Fruit fly (Drosophila melanogaster) whole organism, wandering third instar larva: Measurements from ENCODE around the gene Nedd4.

Experiments
- Abd-B ChIP-seq: fragments of >200 bp; optimal IDR thresholded peaks from 2 replicates; lab custom pipeline; 2017; ENCODE audit warnings: missing biosample characterization, missing genetic modification characterization
- CG32264 ChIP-seq: fragments of 200-800 bp; sonication (Bioruptor generic); optimal IDR thresholded peaks from 2 replicates; lab custom pipeline; 2016; ENCODE audit warnings: missing biosample characterization, missing genetic modification characterization
- CG9705 ChIP-seq: fragments of 200-800 bp; sonication (Bioruptor generic); optimal IDR thresholded peaks from 2 replicates; lab custom pipeline; 2018; ENCODE audit warnings: missing biosample characterization, mild to moderate bottlenecking, missing genetic modification characterization
- CrebA ChIP-seq: fragments of 200-800 bp; sonication (Bioruptor generic); optimal IDR thresholded peaks from 2 replicates; lab custom pipeline; 2016; ENCODE audit warnings: missing biosample characterization, mild to moderate bottlenecking, missing genetic modification characterization, borderline replicate concordance
- Dfd ChIP-seq: fragments of >200 bp; optimal IDR thresholded peaks from 2 replicates; lab custom pipeline; 2017; ENCODE audit warnings: missing biosample characterization, missing genetic modification characterization
- Dif ChIP-seq: fragments of 200-275, 200-300 bp; sonication (Bioruptor generic); optimal IDR thresholded peaks from 2 replicates; lab custom pipeline; 2018; ENCODE audit warnings: missing biosample characterization, missing genetic modification characterization; ENCODE audit not compliant: partially characterized antibody
- GATAd ChIP-seq: sonication (Bioruptor generic); optimal IDR thresholded peaks from 2 replicates; lab custom pipeline; 2016; ENCODE audit warnings: missing biosample characterization, missing genetic modification characterization
- HLH106 ChIP-seq: fragments of 200-800 bp; optimal IDR thresholded peaks from 3 replicates; lab custom pipeline; 2019; ENCODE audit warnings: missing biosample characterization, mild to moderate bottlenecking, missing genetic modification characterization, moderate library complexity
- Hnf4 ChIP-seq: fragments of 200-800 bp; sonication (Bioruptor generic); optimal IDR thresholded peaks from 2 replicates; lab custom pipeline; 2016; ENCODE audit warnings: missing biosample characterization, mild to moderate bottlenecking, missing genetic modification characterization
- Hr78 ChIP-seq: fragments of >200 bp; optimal IDR thresholded peaks from 2 replicates; lab custom pipeline; 2017; ENCODE audit warnings: missing biosample characterization, missing genetic modification characterization
- Hr83 ChIP-seq: fragments of 200-300 bp; sonication (Bioruptor generic); optimal IDR thresholded peaks from 2 replicates; lab custom pipeline; 2016; ENCODE audit warnings: missing biosample characterization, mild to moderate bottlenecking, missing genetic modification characterization, moderate library complexity; ENCODE audit not compliant: poor library complexity, severe bottlenecking
- Jra ChIP-seq: sonication (Bioruptor generic); optimal IDR thresholded peaks from 2 replicates; lab custom pipeline; 2016; ENCODE audit warnings: missing biosample characterization, missing genetic modification characterization
- Mio ChIP-seq: sonication (Bioruptor generic); optimal IDR thresholded peaks from 2 replicates; lab custom pipeline; 2016; ENCODE audit warnings: missing biosample characterization, missing genetic modification characterization
- Myc ChIP-seq: fragments of >200 bp; optimal IDR thresholded peaks from 2 replicates; lab custom pipeline; 2017
- N ChIP-seq: fragments of >200 bp; optimal IDR thresholded peaks from 2 replicates; lab custom pipeline; 2018; ENCODE audit warnings: missing biosample characterization, missing external identifiers, missing genetic modification characterization
- OdsH ChIP-seq: fragments of 200-800 bp; sonication (Bioruptor generic); optimal IDR thresholded peaks from 2 replicates; lab custom pipeline; 2016; ENCODE audit warnings: missing biosample characterization, mild to moderate bottlenecking, missing genetic modification characterization
- Rel ChIP-seq, 2 experiments: fragments of 200-800 bp; sonication (Bioruptor generic) in 1 of 2; optimal IDR thresholded peaks; 2 replicates in 1 of 2; 3 replicates in 1 of 2; lab custom pipeline; 2016 to 2019; ENCODE audit warnings: mild to moderate bottlenecking in 2 of 2, missing biosample characterization in 2 of 2, missing genetic modification characterization in 2 of 2, moderate library complexity in 1 of 2
- Sp1 ChIP-seq: fragments of 200-800 bp; sonication (Bioruptor generic); optimal IDR thresholded peaks from 3 replicates; lab custom pipeline; 2019; ENCODE audit warnings: missing biosample characterization, mild to moderate bottlenecking, missing genetic modification characterization, moderate library complexity
- Vsx2 ChIP-seq: fragments of 200-300, 225-300 bp; sonication (Bioruptor generic); optimal IDR thresholded peaks from 2 replicates; lab custom pipeline; 2018; ENCODE audit warnings: missing biosample characterization, missing genetic modification characterization; ENCODE audit not compliant: partially characterized antibody
- br ChIP-seq: fragments of 200-800 bp; sonication (Bioruptor generic); optimal IDR thresholded peaks from 2 replicates; lab custom pipeline; 2016; ENCODE audit warnings: missing biosample characterization, missing genetic modification characterization
- dmrt93B ChIP-seq: fragments of 200-800 bp; sonication (Bioruptor generic); optimal IDR thresholded peaks from 2 replicates; lab custom pipeline; 2018; ENCODE audit warnings: missing biosample characterization, mild to moderate bottlenecking, missing genetic modification characterization
- dsf ChIP-seq: sonication (Bioruptor generic); optimal IDR thresholded peaks from 2 replicates; lab custom pipeline; 2016; ENCODE audit warnings: missing biosample characterization, missing genetic modification characterization, borderline replicate concordance
- ey ChIP-seq: fragments of 200-800 bp; sonication (Bioruptor generic); optimal IDR thresholded peaks from 2 replicates; lab custom pipeline; 2016; ENCODE audit warnings: missing biosample characterization, missing genetic modification characterization
- foxo ChIP-seq, 2 experiments: fragments of 200-800 bp; sonication (Bioruptor generic); optimal IDR thresholded peaks; 2 replicates in 1 of 2; 3 replicates in 1 of 2; lab custom pipeline; 2016 to 2017; ENCODE audit warnings: missing biosample characterization in 2 of 2, missing genetic modification characterization in 2 of 2
- fru ChIP-seq: fragments of 200-800 bp; sonication (Bioruptor generic); optimal IDR thresholded peaks from 3 replicates; lab custom pipeline; 2016; ENCODE audit warnings: missing biosample characterization, mild to moderate bottlenecking, missing genetic modification characterization
- h ChIP-seq: fragments of 200-800 bp; sonication (Bioruptor generic); optimal IDR thresholded peaks from 3 replicates; lab custom pipeline; 2016; ENCODE audit warnings: missing biosample characterization, mild to moderate bottlenecking, missing genetic modification characterization
- jim ChIP-seq: fragments of 175-275, 200-325 bp; sonication (Bioruptor generic); optimal IDR thresholded peaks from 2 replicates; lab custom pipeline; 2016; ENCODE audit warnings: missing biosample characterization, mild to moderate bottlenecking, missing genetic modification characterization
- lola ChIP-seq: fragments of >200 bp; optimal IDR thresholded peaks from 2 replicates; lab custom pipeline; 2017; ENCODE audit warnings: missing biosample characterization, missing genetic modification characterization
- pan ChIP-seq: fragments of >200 bp; optimal IDR thresholded peaks from 2 replicates; lab custom pipeline; 2017
- psq ChIP-seq: fragments of 200-800 bp; sonication (Bioruptor generic); optimal IDR thresholded peaks from 3 replicates; lab custom pipeline; 2017; ENCODE audit warnings: missing biosample characterization, mild to moderate bottlenecking, missing genetic modification characterization, moderate library complexity
- rgr ChIP-seq: fragments of 200-800 bp; sonication (Bioruptor generic); optimal IDR thresholded peaks from 3 replicates; lab custom pipeline; 2016; ENCODE audit warnings: missing biosample characterization, mild to moderate bottlenecking, missing genetic modification characterization
- sage ChIP-seq: fragments of 200-800 bp; sonication (Bioruptor generic); optimal IDR thresholded peaks from 2 replicates; lab custom pipeline; 2016; ENCODE audit warnings: missing biosample characterization, mild to moderate bottlenecking, missing genetic modification characterization
- sv ChIP-seq: fragments of 200-800 bp; sonication (Bioruptor generic); optimal IDR thresholded peaks from 3 replicates; lab custom pipeline; 2016; ENCODE audit warnings: missing biosample characterization, missing genetic modification characterization
- tai ChIP-seq: sonication (Bioruptor generic); optimal IDR thresholded peaks from 2 replicates; lab custom pipeline; 2016; ENCODE audit warnings: missing biosample characterization, missing genetic modification characterization
- usp ChIP-seq: fragments of >200 bp; optimal IDR thresholded peaks from 2 replicates; lab custom pipeline; 2017; ENCODE audit warnings: missing biosample characterization, missing genetic modification characterization
- woc ChIP-seq: sonication (Bioruptor generic); optimal IDR thresholded peaks from 2 replicates; lab custom pipeline; 2016; ENCODE audit warnings: missing biosample characterization, mild to moderate bottlenecking, missing genetic modification characterization

Nedd4 gene

dm6 chr3L:17506830-17507229, 23.1 kb upstream of the Nedd4 start:
- TF ChIP-seq Hr83 (no peak), GATAd (GFP tag; lab: Kevin White, UChicago) (no peak), jim (no peak), dsf (GFP tag; lab: Kevin White, UChicago) (no peak), Hnf4 (GFP tag; lab: Kevin White, UChicago) (no peak), tai (GFP tag; lab: Kevin White, UChicago) (no peak), CG32264 (GFP tag; lab: Kevin White, UChicago) (no peak), HLH106 (tag; lab: Kevin White, UChicago) (peak; percentile 15), Mio (GFP tag; lab: Kevin White, UChicago) (no peak), Abd-B (GFP tag; lab: Kevin White, UChicago) (no peak), rgr (GFP tag; lab: Kevin White, UChicago) (peak; percentile 38), dmrt93B (GFP tag; lab: Kevin White, UChicago) (no peak), Dif (no peak), lola (no peak), br (GFP tag; lab: Kevin White, UChicago) (no peak), Rel (GFP tag; optimal IDR thresholded peaks at IDR 0.05; lab: Kevin White, UChicago) (no peak), Rel (tag; optimal IDR thresholded peaks at IDR 0.05; lab: Kevin White, UChicago) (no peak), sage (no peak), CG9705 (GFP tag; lab: Kevin White, UChicago) (no peak), usp (GFP tag; lab: Kevin White, UChicago) (no peak), foxo (GFP tag; optimal IDR thresholded peaks at IDR 0.05; lab: Kevin White, UChicago) (peak in 1 of 2 experiments; percentile 11), CrebA (no peak), N (GFP tag; lab: Kevin White, UChicago) (no peak), h (GFP tag; lab: Kevin White, UChicago) (peak; percentile 5), Dfd (GFP tag; lab: Kevin White, UChicago) (no peak)

DNA sequence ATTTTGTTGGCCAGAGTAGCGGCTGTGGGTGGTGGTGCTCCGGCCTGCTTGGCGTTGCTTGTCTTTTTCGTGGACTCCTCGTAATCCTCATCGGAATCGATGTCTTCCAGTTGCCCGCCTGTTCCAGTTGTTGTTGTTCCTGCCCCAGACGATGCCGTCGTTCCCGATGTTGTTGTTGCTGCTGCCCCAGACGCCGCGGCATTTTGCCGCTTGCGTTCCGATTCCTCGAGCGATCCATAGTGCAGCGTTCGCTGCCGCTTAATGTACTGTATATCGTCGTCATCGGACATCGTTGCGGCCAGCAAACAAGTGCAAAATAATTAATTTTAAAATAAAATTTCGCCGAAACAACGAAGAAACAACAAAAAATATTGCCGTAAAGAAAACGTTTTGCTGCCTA, 16.4 kb upstream of the Nedd4 start:
- TF ChIP-seq Vsx2 (no peak), ey (no peak), Abd-B (GFP tag; lab: Kevin White, UChicago) (no peak), Hnf4 (GFP tag; lab: Kevin White, UChicago) (no peak)

DNA sequence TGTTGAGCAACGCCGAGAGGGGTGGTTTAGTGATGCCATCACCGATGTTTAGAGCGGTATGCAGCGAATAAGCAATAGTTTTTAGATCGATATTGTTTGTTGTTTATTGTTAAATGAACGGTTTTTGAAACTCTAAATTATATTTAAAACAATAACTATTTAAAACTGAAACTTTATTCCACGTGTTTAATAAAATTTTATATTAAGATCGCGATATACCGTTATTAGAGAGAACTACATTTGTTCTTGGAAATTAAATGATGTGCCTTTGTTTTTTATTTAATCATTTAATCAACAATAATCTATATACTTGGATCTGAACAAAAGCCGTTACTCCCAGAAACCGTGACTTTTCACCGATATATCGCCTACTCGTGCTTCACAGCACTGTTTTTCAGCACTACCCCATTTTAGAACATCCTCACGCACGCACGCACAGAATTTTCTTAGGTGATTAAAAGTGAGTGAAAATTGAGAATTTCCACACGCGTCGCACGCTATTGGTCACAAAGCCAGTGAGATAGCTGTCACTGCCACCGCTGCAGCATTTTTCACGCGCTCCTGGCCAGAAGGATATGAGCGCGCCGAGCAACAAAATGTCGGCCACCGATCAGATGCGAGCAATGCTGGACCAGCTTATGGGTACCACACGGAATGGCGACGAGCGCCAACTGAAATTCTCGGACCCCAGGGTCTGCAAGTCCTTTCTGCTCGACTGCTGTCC, 15.8 kb upstream of the Nedd4 start, which contains the start of the genes U4-U6-60K and CG7564:
Gene U4-U6-60K (minus strand): TSS at position 20 of the 724 bp plus-strand sequence.
Gene CG7564 (plus strand): TSS at position 406 of the 724 bp plus-strand sequence.
- TF ChIP-seq pan (lab: Kevin White, UChicago) (no peak), Hr83 (peak; percentile 52), CrebA (no peak), dsf (GFP tag; lab: Kevin White, UChicago) (peak; percentile 74), ey (peak; percentile 44), OdsH (GFP tag; lab: Kevin White, UChicago) (peak; percentile 46), rgr (GFP tag; lab: Kevin White, UChicago) (peak; percentile 79), Myc (peak; percentile 88), sv (GFP tag; lab: Kevin White, UChicago) (peak; percentile 73), psq (GFP tag; lab: Kevin White, UChicago) (peak; percentile 67), GATAd (GFP tag; lab: Kevin White, UChicago) (peak; percentile 46), fru (GFP tag; lab: Kevin White, UChicago) (peak; percentile 40), lola (no peak), br (GFP tag; lab: Kevin White, UChicago) (peak; percentile 45), Sp1 (GFP tag; lab: Kevin White, UChicago) (peak; percentile 61), usp (GFP tag; lab: Kevin White, UChicago) (no peak), Jra (peak; percentile 69), CG9705 (GFP tag; lab: Kevin White, UChicago) (peak; percentile 59), CG32264 (GFP tag; lab: Kevin White, UChicago) (peak; percentile 57), Mio (GFP tag; lab: Kevin White, UChicago) (no peak), h (GFP tag; lab: Kevin White, UChicago) (peak; percentile 69), foxo (GFP tag; optimal IDR thresholded peaks at IDR 0.05; lab: Kevin White, UChicago) (peak in 1 of 2 experiments; percentile 74), Hr78 (no peak), woc (GFP tag; lab: Kevin White, UChicago) (peak; percentile 78), HLH106 (tag; lab: Kevin White, UChicago) (peak; percentile 62), dmrt93B (GFP tag; lab: Kevin White, UChicago) (peak; percentile 70)
